Worm (Caenorhabditis elegans): Measurements from ENCODE around the gene clp-7.

DNA sequence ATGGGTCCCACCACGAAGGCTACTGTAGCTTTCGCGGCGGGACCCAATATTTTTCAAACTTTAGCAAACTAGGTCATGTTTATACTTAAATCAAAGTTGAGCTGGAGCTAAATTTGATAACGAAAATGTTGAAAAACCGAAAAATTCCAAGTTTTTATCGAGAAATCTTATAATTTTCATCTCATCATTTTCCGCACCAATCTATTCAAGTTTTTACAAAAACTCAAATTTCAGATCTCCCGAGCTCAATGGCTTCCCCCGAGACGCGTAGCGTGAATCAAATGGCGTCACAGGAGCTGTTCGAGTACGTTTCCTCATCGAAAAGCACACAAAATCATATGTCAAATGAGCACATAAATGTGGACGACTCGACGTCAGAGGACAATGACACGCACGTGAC, 47.9 kb downstream of the clp-7 start:
- no peak for TF ChIP-seq ztf-11 (tag; optimal IDR thresholded peaks at IDR 0.05)
- TF ChIP-seq snpc-4 (tag; optimal IDR thresholded peaks at IDR 0.05) = no peak
- no peak for TF ChIP-seq ZK546.5 (tag; optimal IDR thresholded peaks at IDR 0.05)
- no peak for TF ChIP-seq nhr-28 (tag; optimal IDR thresholded peaks at IDR 0.05)
